Fruit fly (Drosophila melanogaster): Measurements from ENCODE around the gene CG7694.

Gene CG7694

DNA sequence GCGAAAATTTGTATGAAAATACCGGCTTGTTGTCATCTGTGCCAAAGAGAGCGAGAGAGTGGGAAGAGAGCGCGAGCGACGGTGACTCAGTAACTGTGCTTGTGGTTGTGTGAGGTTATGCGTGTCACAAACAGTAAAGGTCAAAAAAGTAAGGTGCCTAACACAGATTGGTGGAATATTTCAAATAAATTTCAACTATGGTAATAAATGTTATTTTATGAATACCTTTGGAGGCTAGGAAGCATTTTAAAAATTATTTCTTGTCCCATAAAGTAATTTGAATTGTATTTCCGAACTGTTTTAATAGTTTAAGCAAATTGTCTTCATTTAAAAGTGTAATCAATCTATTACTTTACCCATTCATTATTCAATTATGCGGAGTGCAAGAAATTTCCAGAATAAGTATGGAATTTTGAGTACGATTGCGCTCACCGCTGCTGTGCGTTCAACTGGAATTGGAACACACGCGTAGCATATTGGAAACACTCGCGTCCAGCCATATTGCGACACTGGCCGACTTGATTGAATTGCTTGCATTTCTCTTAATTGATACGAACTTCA is 888 bp downstream of the CG7694 start (continued):
- TF ChIP-seq CG6854 (GFP tag; optimal IDR thresholded peaks at IDR 0.05) (peak; percentile 93), Sox14 (GFP tag; optimal IDR thresholded peaks at IDR 0.05) (peak; percentile 98), CG1621 (tag; optimal IDR thresholded peaks at IDR 0.05) (peak; percentile 94), fd85E (GFP tag; optimal IDR thresholded peaks at IDR 0.05) (peak; percentile 90), vri (GFP tag; optimal IDR thresholded peaks at IDR 0.05) (peak; percentile 83), acj6 (GFP tag; optimal IDR thresholded peaks at IDR 0.05) (peak; percentile 98), CG31627 (GFP tag; optimal IDR thresholded peaks at IDR 0.05) (peak; percentile 97), CG8119 (GFP tag; IDR thresholded peaks at IDR 0.05) (peak; percentile 98), CG34406 (GFP tag; optimal IDR thresholded peaks at IDR 0.05) (peak; percentile 98), CG3032 (tag; optimal IDR thresholded peaks at IDR 0.05) (peak; percentile 95), esn (GFP tag; optimal IDR thresholded peaks at IDR 0.05) (peak; percentile 98), fd59A (GFP tag; optimal IDR thresholded peaks at IDR 0.05) (peak; percentile 95), CG4318 (GFP tag; optimal IDR thresholded peaks at IDR 0.05) (peak; percentile 96), CG6808 (GFP tag; optimal IDR thresholded peaks at IDR 0.05) (peak; percentile 94), CG6163 (GFP tag; IDR thresholded peaks at IDR 0.05) (peak; percentile 91), Hr4 (GFP tag; optimal IDR thresholded peaks at IDR 0.05) (peak; percentile 98), CG11762 (GFP tag; optimal IDR thresholded peaks at IDR 0.05; ENCODE audit: insufficient read depth) (peak; percentile 97), Hr38 (GFP tag; optimal IDR thresholded peaks at IDR 0.05) (peak; percentile 36)

DNA sequence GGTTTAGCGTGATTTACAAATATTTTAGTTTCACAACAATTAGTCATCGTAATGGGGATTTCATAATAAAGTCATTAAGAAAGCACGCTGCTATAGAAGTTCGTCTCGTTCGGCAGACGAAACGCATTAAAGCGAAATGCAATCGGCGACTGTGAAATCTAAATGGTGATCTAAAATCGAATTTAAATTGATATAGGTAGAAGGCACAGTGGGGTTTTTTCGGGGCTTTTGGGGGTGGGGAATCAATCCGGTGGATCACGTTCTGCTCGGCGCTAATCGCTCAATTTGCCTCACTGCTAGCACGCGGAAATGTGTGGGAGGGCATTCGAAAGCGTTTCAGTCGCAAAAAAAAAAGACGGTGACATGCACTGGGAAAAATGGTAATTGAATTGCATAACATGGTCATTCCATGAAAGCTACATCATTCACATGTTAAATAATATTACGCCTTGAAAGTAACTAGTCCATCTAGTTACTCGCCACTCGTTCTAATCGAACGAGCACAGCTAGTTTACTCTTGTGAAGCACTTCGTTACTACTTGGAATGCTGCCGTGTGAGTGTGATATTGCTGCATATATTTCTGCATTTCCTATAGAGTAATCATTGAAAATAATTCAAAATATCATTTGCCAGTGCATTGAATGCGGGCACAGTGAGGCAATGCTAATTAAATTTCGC is 5.0 kb downstream of the CG7694 start:
- peak; percentile 7 for TF ChIP-seq CG8632 (GFP tag; optimal IDR thresholded peaks at IDR 0.05)
- TF ChIP-seq cyc (GFP tag; optimal IDR thresholded peaks at IDR 0.05), result peak; percentile 20
- peak; percentile 54 for TF ChIP-seq CG32006 (GFP tag; optimal IDR thresholded peaks at IDR 0.05)
- peak; percentile 79 for TF ChIP-seq Eip78C (GFP tag)
- no peak for TF ChIP-seq dsx (GFP tag; optimal IDR thresholded peaks at IDR 0.05; ENCODE audit: poor library complexity, severe bottlenecking)
- TF ChIP-seq svp (GFP tag), result peak; percentile 75
- TF ChIP-seq CG3919 (GFP tag; optimal IDR thresholded peaks at IDR 0.05), result peak; percentile 5
- no peak for TF ChIP-seq lz (GFP tag; optimal IDR thresholded peaks at IDR 0.05)
- TF ChIP-seq CG16779 (tag; optimal IDR thresholded peaks at IDR 0.05), result no peak
- TF ChIP-seq OdsH (GFP tag; optimal IDR thresholded peaks at IDR 0.05), result peak; percentile 40
- TF ChIP-seq CG31627 (GFP tag; optimal IDR thresholded peaks at IDR 0.05), result peak; percentile 10
- TF ChIP-seq CG1621 (tag; optimal IDR thresholded peaks at IDR 0.05), result no peak
- peak; percentile 24; the same call in 1 of the 2 replicates for TF ChIP-seq Gug (GFP tag; IDR thresholded peaks at IDR 0.05)
- TF ChIP-seq CG6163 (GFP tag; IDR thresholded peaks at IDR 0.05), result 0 out of 3 replicates have a peak, but pooled peaks have one; percentile 13
- peak; percentile 9 for TF ChIP-seq acj6 (GFP tag; optimal IDR thresholded peaks at IDR 0.05)
- peak; percentile 6 for TF ChIP-seq Met (GFP tag; optimal IDR thresholded peaks at IDR 0.05)
- peak; percentile 2 for TF ChIP-seq CG3032 (tag; optimal IDR thresholded peaks at IDR 0.05)
- TF ChIP-seq CG15336 (GFP tag; IDR thresholded peaks at IDR 0.05), result 0 out of 2 replicates have a peak, but pooled peaks have one; percentile 24
- 0 out of 3 replicates have a peak, but pooled peaks have one; percentile 43 for TF ChIP-seq eg (GFP tag; IDR thresholded peaks at IDR 0.05)
- peak; percentile 43 for TF ChIP-seq Hr4 (GFP tag; optimal IDR thresholded peaks at IDR 0.05)
- TF ChIP-seq CG11762 (GFP tag; optimal IDR thresholded peaks at IDR 0.05; ENCODE audit: insufficient read depth), result no peak
- TF ChIP-seq CG8119 (GFP tag; IDR thresholded peaks at IDR 0.05), result no peak
- TF ChIP-seq net (GFP tag; optimal IDR thresholded peaks at IDR 0.05), result peak; percentile 6
- TF ChIP-seq Blimp-1 (GFP tag; optimal IDR thresholded peaks at IDR 0.05), result no peak
- TF ChIP-seq Sox14 (GFP tag; optimal IDR thresholded peaks at IDR 0.05), result no peak
- peak; percentile 12 for TF ChIP-seq pdm3 (GFP tag; optimal IDR thresholded peaks at IDR 0.05)
- TF ChIP-seq CG10631 (GFP tag; optimal IDR thresholded peaks at IDR 0.05), result peak; percentile 35
- TF ChIP-seq Hr39 (GFP tag; optimal IDR thresholded peaks at IDR 0.05), result peak; percentile 28
- peak; percentile 17 for TF ChIP-seq achi (GFP tag; optimal IDR thresholded peaks at IDR 0.05)
- no peak for TF ChIP-seq CG7368 (GFP tag; optimal IDR thresholded peaks at IDR 0.05)
- peak; percentile 2 for TF ChIP-seq spab (GFP tag; optimal IDR thresholded peaks at IDR 0.05)

All from whole organism, prepupa.